Worm (Caenorhabditis elegans) whole organism, L4/young adult: ENCODE results near the gene C11D2.7.

ENCODE experiments used
- W03F9.2 ChIP-seq: fragments of 150-350 bp; optimal IDR thresholded peaks from 2 replicates; lab custom pipeline; 2014; ENCODE audit warnings: missing biosample characterization, missing genetic modification characterization
- dao-5 ChIP-seq: sonication (generic microtip); optimal IDR thresholded peaks from 2 replicates; lab custom pipeline; 2016; ENCODE audit warnings: missing genotype, missing genetic modification characterization, moderate library complexity, missing compliant biosample characterization
- him-1 ChIP-seq: sonication (generic microtip); optimal IDR thresholded peaks from 2 replicates; lab custom pipeline; 2016; ENCODE audit warnings: missing genotype, missing genetic modification reagents, missing genetic modification characterization, missing compliant biosample characterization

- no peak for TF ChIP-seq him-1 (tag; lab: Kevin White, UChicago)
- TF ChIP-seq W03F9.2 (tag; lab: Kevin White, UChicago), result no peak
- no peak for TF ChIP-seq dao-5 (tag; lab: Kevin White, UChicago)
Measured at ce11 chrIV:6156833-6157232, 1.6 kb upstream of the C11D2.7 start, which contains the start of gene C11D2.4.
